Fruit fly (Drosophila melanogaster) whole organism, embryonic: ENCODE data around the gene RpL37A.

ENCODE experiments used
- Antp ChIP-seq: fragments of 200-800 bp; sonication (Bioruptor generic); optimal IDR thresholded peaks from 3 replicates; lab custom pipeline; 2016; ENCODE audit warnings: missing biosample characterization, missing genetic modification characterization
- C15 ChIP-seq: fragments of 200-800 bp; sonication (Bioruptor generic); IDR thresholded peaks from 3 replicates; pipeline ENCODE4 v1.3.6; 2022; ENCODE audit warnings: missing biosample characterization, missing genetic modification characterization
- CG1024 ChIP-seq: fragments of 200-800 bp; sonication (Bioruptor generic); IDR thresholded peaks from 2 replicates; pipeline ENCODE4 v1.3.6; 2022; ENCODE audit warnings: missing biosample characterization, missing genetic modification characterization
- CG10543 ChIP-seq: fragments of 200-800 bp; sonication (Bioruptor generic); optimal IDR thresholded peaks from 3 replicates; lab custom pipeline; 2017; ENCODE audit warnings: missing biosample characterization, mild to moderate bottlenecking, missing genetic modification characterization, moderate library complexity
- CG12071 ChIP-seq: fragments of 200-800 bp; sonication (Bioruptor generic); optimal IDR thresholded peaks from 3 replicates; lab custom pipeline; 2018; ENCODE audit warnings: missing biosample characterization, mild to moderate bottlenecking, missing genetic modification characterization
- CG13296 ChIP-seq: fragments of 200-800 bp; sonication (Bioruptor generic); optimal IDR thresholded peaks from 3 replicates; lab custom pipeline; 2018; ENCODE audit warnings: missing biosample characterization, mild to moderate bottlenecking, missing genetic modification characterization
- CG13624 ChIP-seq: fragments of 200-800 bp; sonication (Bioruptor generic); optimal IDR thresholded peaks from 2 replicates; lab custom pipeline; 2016; ENCODE audit warnings: missing biosample characterization, missing genetic modification characterization
- CG16863 ChIP-seq: fragments of 200-800 bp; sonication (Bioruptor generic); optimal IDR thresholded peaks from 3 replicates; lab custom pipeline; 2016; ENCODE audit warnings: missing biosample characterization, missing genetic modification characterization
- CG18476 ChIP-seq: fragments of 200-800 bp; sonication (Bioruptor generic); optimal IDR thresholded peaks from 2 replicates; lab custom pipeline; 2016; ENCODE audit warnings: missing biosample characterization, mild to moderate bottlenecking, missing genetic modification characterization
- CG18599 ChIP-seq: fragments of 200-800 bp; sonication (Bioruptor generic); optimal IDR thresholded peaks from 3 replicates; lab custom pipeline; 2017; ENCODE audit warnings: missing biosample characterization, missing genetic modification characterization, mild to moderate bottlenecking, moderate library complexity, missing genetic modification reagents
- CG32532 ChIP-seq: fragments of 200-800 bp; sonication (Bioruptor generic); IDR thresholded peaks from 2 replicates; pipeline ENCODE4 v1.3.6; 2022; ENCODE audit warnings: missing biosample characterization, missing genetic modification characterization
- CG34376 ChIP-seq: fragments of 200-800 bp; sonication (Bioruptor generic); optimal IDR thresholded peaks from 2 replicates; lab custom pipeline; 2018; ENCODE audit warnings: missing biosample characterization, mild to moderate bottlenecking, missing genetic modification characterization
- CG34422 ChIP-seq: fragments of 200-800 bp; sonication (Bioruptor generic); IDR thresholded peaks from 3 replicates; pipeline ENCODE4 v1.3.6; 2022; ENCODE audit warnings: missing biosample characterization, missing genetic modification characterization
- CG4328 ChIP-seq: fragments of 200-800 bp; sonication (Bioruptor generic); optimal IDR thresholded peaks from 3 replicates; lab custom pipeline; 2017; ENCODE audit warnings: missing biosample characterization, missing genetic modification reagents, missing genetic modification characterization
- CG6765 ChIP-seq: fragments of 200-800 bp; sonication (Bioruptor generic); optimal IDR thresholded peaks from 3 replicates; lab custom pipeline; 2017; ENCODE audit warnings: missing biosample characterization, mild to moderate bottlenecking, missing genetic modification characterization
- CG8290 ChIP-seq, 3 experiments: fragments of 200-800 bp; sonication (Bioruptor generic); optimal IDR thresholded peaks; 2 replicates each; lab custom pipeline; 2016 to 2019; ENCODE audit warnings: missing biosample characterization in 3 of 3, missing genetic modification characterization in 3 of 3, mild to moderate bottlenecking in 2 of 3, moderate library complexity in 1 of 3
- Ets65A ChIP-seq: fragments of 200-800 bp; sonication (Bioruptor generic); peaks from one replicate; lab custom pipeline; 2016; ENCODE audit warnings: missing biosample characterization, missing genetic modification characterization
- Fer1 ChIP-seq: fragments of 200-800 bp; sonication (Bioruptor generic); optimal IDR thresholded peaks from 2 replicates; lab custom pipeline; 2017; ENCODE audit warnings: missing biosample characterization, mild to moderate bottlenecking, missing genetic modification characterization
- GATAe ChIP-seq: fragments of 200-800 bp; sonication (Bioruptor generic); conservative IDR thresholded peaks from 2 replicates; pipeline ENCODE4 v1.3.6; 2022; ENCODE audit warnings: missing biosample characterization, missing genetic modification characterization
- Hr39 ChIP-seq: fragments of >200 bp; optimal IDR thresholded peaks from 2 replicates; lab custom pipeline; 2017
- Hr51 ChIP-seq, 2 experiments: fragments of 200-800 bp; sonication (Bioruptor generic); optimal IDR thresholded peaks; 2 replicates in 1 of 2; 3 replicates in 1 of 2; lab custom pipeline; 2016 to 2018; ENCODE audit warnings: missing biosample characterization in 2 of 2, missing genetic modification characterization in 2 of 2, mild to moderate bottlenecking in 1 of 2, moderate library complexity in 1 of 2
- Lpt ChIP-seq: fragments of >200 bp; optimal IDR thresholded peaks from 2 replicates; lab custom pipeline; 2018; ENCODE audit warnings: missing biosample characterization, missing genetic modification characterization
- MBD-R2 ChIP-seq: fragments of 200-800 bp; sonication (Bioruptor generic); IDR thresholded peaks from 2 replicates; pipeline ENCODE4 v1.3.6; 2022; ENCODE audit warnings: missing biosample characterization, missing genetic modification characterization
- MESR4 ChIP-seq: fragments of 200-800 bp; sonication (Bioruptor generic); optimal IDR thresholded peaks from 2 replicates; lab custom pipeline; 2018; ENCODE audit warnings: missing biosample characterization, mild to moderate bottlenecking, missing genetic modification characterization, moderate library complexity
- Myb ChIP-seq: fragments of 200-800 bp; sonication (Bioruptor generic); optimal IDR thresholded peaks from 2 replicates; lab custom pipeline; 2016; ENCODE audit warnings: missing biosample characterization, missing genetic modification characterization
- Trl ChIP-seq, 3 experiments: fragments of >200 bp in 2 of 3; fragments of 200-800 bp in 1 of 3; sonication (Bioruptor generic) in 1 of 3; optimal IDR thresholded peaks; 2 replicates in 1 of 3; 3 replicates in 2 of 3; lab custom pipeline; 2016 to 2017; ENCODE audit warnings: missing biosample characterization in 1 of 3, missing genetic modification characterization in 1 of 3
- chinmo ChIP-seq: fragments of 200-800 bp; sonication (Bioruptor generic); IDR thresholded peaks from 4 replicates; pipeline ENCODE4 v1.3.6; 2022; ENCODE audit warnings: missing biosample characterization, missing genetic modification characterization; ENCODE audit not compliant: partially characterized antibody
- crp ChIP-seq, 2 experiments: fragments of 200-800 bp; sonication (Bioruptor generic); optimal IDR thresholded peaks; 2 replicates in 1 of 2; 3 replicates in 1 of 2; lab custom pipeline; 2017; ENCODE audit warnings: missing biosample characterization in 2 of 2, missing genetic modification characterization in 2 of 2, mild to moderate bottlenecking in 1 of 2, moderate library complexity in 1 of 2
- danr ChIP-seq: fragments of 200-800 bp; sonication (Bioruptor generic); IDR thresholded peaks from 2 replicates; pipeline ENCODE4 v1.3.6; 2022; ENCODE audit warnings: missing biosample characterization, missing genetic modification characterization
- exex ChIP-seq: fragments of 200-800 bp; sonication (Bioruptor generic); optimal IDR thresholded peaks from 4 replicates; lab custom pipeline; 2018; ENCODE audit warnings: missing biosample characterization, mild to moderate bottlenecking, missing genetic modification characterization, moderate library complexity
- fu2 ChIP-seq: fragments of 200-800 bp; sonication (Bioruptor generic); optimal IDR thresholded peaks from 2 replicates; lab custom pipeline; 2016; ENCODE audit warnings: missing biosample characterization, missing genetic modification characterization
- gsb-n ChIP-seq: fragments of 200-800 bp; sonication (Bioruptor generic); optimal IDR thresholded peaks from 3 replicates; lab custom pipeline; 2018; ENCODE audit warnings: missing biosample characterization, mild to moderate bottlenecking, missing genetic modification characterization
- hbn ChIP-seq: fragments of 200-800 bp; sonication (Bioruptor generic); IDR thresholded peaks from 2 replicates; pipeline ENCODE4 v1.3.6; 2022; ENCODE audit warnings: missing biosample characterization, missing genetic modification characterization; ENCODE audit not compliant: partially characterized antibody
- ind ChIP-seq: fragments of 200-800 bp; sonication (Bioruptor generic); optimal IDR thresholded peaks from 3 replicates; lab custom pipeline; 2016; ENCODE audit warnings: missing biosample characterization, missing genetic modification characterization
- kni ChIP-seq: fragments of 200-800 bp; sonication (Bioruptor generic); optimal IDR thresholded peaks from 3 replicates; lab custom pipeline; 2017; ENCODE audit warnings: mild to moderate bottlenecking, missing biosample characterization, missing genetic modification reagents, missing genetic modification characterization
- mirr ChIP-seq: fragments of 200-800 bp; sonication (Bioruptor generic); optimal IDR thresholded peaks from 3 replicates; lab custom pipeline; 2018; ENCODE audit warnings: missing biosample characterization, mild to moderate bottlenecking, missing genetic modification characterization
- mld ChIP-seq: fragments of 200-800 bp; sonication (Bioruptor generic); IDR thresholded peaks from 3 replicates; pipeline ENCODE4 v1.3.6; 2022; ENCODE audit warnings: missing biosample characterization, missing genetic modification characterization; ENCODE audit not compliant: partially characterized antibody
- odd ChIP-seq: fragments of 200-800 bp; sonication (Bioruptor generic); optimal IDR thresholded peaks from 2 replicates; lab custom pipeline; 2017; ENCODE audit warnings: missing biosample characterization, mild to moderate bottlenecking, missing genetic modification characterization
- onecut ChIP-seq: fragments of 200-800 bp; sonication (Bioruptor generic); IDR thresholded peaks from 2 replicates; pipeline ENCODE4 v1.3.6; 2022; ENCODE audit warnings: missing biosample characterization, missing genetic modification characterization
- pfk ChIP-seq: fragments of 200-800 bp; sonication (Bioruptor generic); optimal IDR thresholded peaks from 2 replicates; lab custom pipeline; 2018; ENCODE audit warnings: missing biosample characterization, mild to moderate bottlenecking, missing genetic modification characterization, moderate library complexity
- pzg ChIP-seq: fragments of 200-800 bp; sonication (Bioruptor generic); optimal IDR thresholded peaks from 3 replicates; lab custom pipeline; 2018; ENCODE audit warnings: missing biosample characterization, mild to moderate bottlenecking, missing genetic modification characterization, moderate library complexity
- rib ChIP-seq: fragments of 200-800 bp; sonication (Bioruptor generic); IDR thresholded peaks from 2 replicates; pipeline ENCODE4 v1.3.6; 2022; ENCODE audit warnings: missing biosample characterization, missing genetic modification characterization
- scrt ChIP-seq: fragments of 200-800 bp; sonication (Bioruptor generic); optimal IDR thresholded peaks from 2 replicates; lab custom pipeline; 2018; ENCODE audit warnings: missing biosample characterization, mild to moderate bottlenecking, missing genetic modification characterization, moderate library complexity
- sqz ChIP-seq: fragments of 200-800 bp; sonication (Bioruptor generic); optimal IDR thresholded peaks from 3 replicates; lab custom pipeline; 2018; ENCODE audit warnings: missing biosample characterization, mild to moderate bottlenecking, missing genetic modification characterization
- ssp ChIP-seq: fragments of 200-800 bp; sonication (Bioruptor generic); IDR thresholded peaks from 2 replicates; pipeline ENCODE4 v1.3.6; 2022; ENCODE audit warnings: missing biosample characterization, missing genetic modification characterization
- sug ChIP-seq: fragments of 200-800 bp; optimal IDR thresholded peaks from 2 replicates; lab custom pipeline; 2019; ENCODE audit warnings: missing biosample characterization, mild to moderate bottlenecking, missing genetic modification characterization, moderate library complexity
- wdn ChIP-seq: fragments of 200-800 bp; sonication (Bioruptor generic); IDR thresholded peaks from 2 replicates; pipeline ENCODE4 v1.3.6; 2022; ENCODE audit warnings: missing biosample characterization, missing genetic modification characterization
- wek ChIP-seq: fragments of 200-800 bp; sonication (Bioruptor generic); optimal IDR thresholded peaks from 3 replicates; lab custom pipeline; 2018; ENCODE audit warnings: missing biosample characterization, mild to moderate bottlenecking, missing genetic modification characterization, moderate library complexity

RpL37A gene

dm6 chr2L:5062799-5063404 lies 7.9 kb upstream of the RpL37A start (continued):
- no peak for TF ChIP-seq fu2 (GFP tag; lab: Kevin White, UChicago)
- no peak for TF ChIP-seq GATAe
- TF ChIP-seq Fer1 (GFP tag; lab: Kevin White, UChicago): peak; percentile 11
- TF ChIP-seq ssp: no peak
- no peak for TF ChIP-seq sqz
- no peak for TF ChIP-seq CG1024 (GFP tag; lab: Robert Waterston, UW)
- TF ChIP-seq CG13624: no peak
- TF ChIP-seq wdn (GFP tag; lab: Robert Waterston, UW): no peak
- TF ChIP-seq Antp (GFP tag; lab: Kevin White, UChicago): peak; percentile 15
- TF ChIP-seq gsb-n (tag; lab: Kevin White, UChicago): no peak
- peak; percentile 84 for TF ChIP-seq onecut (GFP tag; lab: Robert Waterston, UW)
- TF ChIP-seq mld (GFP tag; lab: Robert Waterston, UW): no peak
- peak; percentile 44 for TF ChIP-seq CG18476
- TF ChIP-seq Lpt: no peak
- TF ChIP-seq C15 (GFP tag; lab: Robert Waterston, UW): no peak
- 0 out of 4 replicates have a peak, but pooled peaks have one; percentile 55 for TF ChIP-seq chinmo (GFP tag; lab: Robert Waterston, UW)

dm6 chr2L:5063936-5064335 lies 6.8 kb upstream of the RpL37A start:
- TF ChIP-seq CG10543 (peak; percentile 51), rib (GFP tag; lab: Robert Waterston, UW) (0 out of 2 replicates have a peak, but pooled peaks have one; percentile 41), CG6765 (GFP tag; lab: Kevin White, UChicago) (peak; percentile 8), hbn (GFP tag; lab: Robert Waterston, UW) (peak; percentile 33; the same call in 1 of the 2 replicates), Hr39 (lab: Kevin White, UChicago) (no peak), wek (peak; percentile 26), sug (tag; lab: Kevin White, UChicago) (peak; percentile 61), Ets65A (GFP tag; lab: Kevin White, UChicago) (peak; percentile 57), CG34376 (GFP tag; lab: Kevin White, UChicago) (peak; percentile 50), exex (tag; lab: Kevin White, UChicago) (no peak), onecut (GFP tag; lab: Robert Waterston, UW) (peak; percentile 5; the same call in 1 of the 2 replicates), CG32532 (GFP tag; lab: Robert Waterston, UW) (peak; percentile 28; the same call in 1 of the 2 replicates), Fer1 (GFP tag; lab: Kevin White, UChicago) (peak; percentile 52), kni (GFP tag; lab: Kevin White, UChicago) (peak; percentile 37), Hr51 (GFP tag; optimal IDR thresholded peaks at IDR 0.05; lab: Kevin White, UChicago) (peak in 1 of 2 experiments; percentile 34), CG4328 (peak; percentile 44), MBD-R2 (GFP tag; lab: Robert Waterston, UW) (peak; percentile 9; the same call in 1 of the 2 replicates), CG8290 (GFP tag; optimal IDR thresholded peaks at IDR 0.05; lab: Kevin White, UChicago) (no peak), CG8290 (tag; optimal IDR thresholded peaks at IDR 0.05; lab: Kevin White, UChicago) (peak in 1 of 2 experiments; percentile 46), crp (GFP tag; optimal IDR thresholded peaks at IDR 0.05; lab: Kevin White, UChicago) (peak in 1 of 2 experiments; percentile 78), CG16863 (no peak), CG34422 (GFP tag; lab: Robert Waterston, UW) (0 out of 3 replicates have a peak, but pooled peaks have one; percentile 44), pzg (GFP tag; lab: Kevin White, UChicago) (peak; percentile 14), MESR4 (no peak), CG12071 (peak; percentile 39), Trl (optimal IDR thresholded peaks at IDR 0.05; lab: Kevin White, UChicago) (peak in 1 of 2 experiments; percentile 20), Trl (GFP tag; optimal IDR thresholded peaks at IDR 0.05; lab: Kevin White, UChicago) (no peak), danr (GFP tag; lab: Robert Waterston, UW) (no peak), odd (GFP tag; lab: Kevin White, UChicago) (peak; percentile 12), scrt (GFP tag; lab: Kevin White, UChicago) (peak; percentile 55), mirr (peak; percentile 44), ind (GFP tag; lab: Kevin White, UChicago) (no peak), CG18599 (peak; percentile 64), pfk (GFP tag; lab: Kevin White, UChicago) (peak; percentile 97), CG13296 (peak; percentile 29), Myb (GFP tag; lab: Kevin White, UChicago) (no peak)
